Worm (Caenorhabditis elegans): Measurements from ENCODE around the gene fbxa-219.

Gene fbxa-219

ce11 chrIII:2279457-2279856 is 11.8 kb upstream of the fbxa-219 start, which contains the start of gene Y54F10BM.23:
TSS of gene Y54F10BM.23 (minus strand) at chrIII:2279557.
- no peak for TF ChIP-seq B0310.2 (tag; optimal IDR thresholded peaks at IDR 0.05)
- no peak for TF ChIP-seq scrt-1 (GFP tag; IDR thresholded peaks at IDR 0.05)
- no peak for TF ChIP-seq tra-4 (tag; optimal IDR thresholded peaks at IDR 0.05)
- no peak for TF ChIP-seq hmg-4 (GFP tag; optimal IDR thresholded peaks at IDR 0.05)
- TF ChIP-seq tbx-11 (GFP tag; IDR thresholded peaks at IDR 0.05) = no peak
- TF ChIP-seq pes-1 (GFP tag; IDR thresholded peaks at IDR 0.05) = no peak
- no peak for TF ChIP-seq tbx-37 (GFP tag; conservative IDR thresholded peaks at IDR 0.05)
- TF ChIP-seq sea-1 (GFP tag; conservative IDR thresholded peaks at IDR 0.05) = no peak

ce11 chrIII:2280569-2280968 is 10.6 kb upstream of the fbxa-219 start, which contains the start of gene Y54F10BM.22:
TSS of gene Y54F10BM.22 (plus strand) at chrIII:2280899.
- no peak for TF ChIP-seq pes-1 (GFP tag; IDR thresholded peaks at IDR 0.05)
- TF ChIP-seq ceh-13 (GFP tag; optimal IDR thresholded peaks at IDR 0.05) = no peak
- no peak for TF ChIP-seq tbx-11 (GFP tag; IDR thresholded peaks at IDR 0.05)
- no peak for TF ChIP-seq tbx-37 (GFP tag; conservative IDR thresholded peaks at IDR 0.05)

ce11 chrIII:2281975-2282957 is 8.9 kb upstream of the fbxa-219 start, which contains the start of gene Y54F10BM.3:
TSS of gene Y54F10BM.3 (plus strand) at chrIII:2282025.
- no peak for TF ChIP-seq sea-1 (GFP tag; conservative IDR thresholded peaks at IDR 0.05)
- TF ChIP-seq hmg-4 (GFP tag; optimal IDR thresholded peaks at IDR 0.05) = no peak
- no peak for TF ChIP-seq pes-1 (GFP tag; IDR thresholded peaks at IDR 0.05)
- TF ChIP-seq ama-1 (optimal IDR thresholded peaks at IDR 0.05) = no peak
- TF ChIP-seq ceh-13 (GFP tag; optimal IDR thresholded peaks at IDR 0.05) = no peak
- TF ChIP-seq scrt-1 (GFP tag; IDR thresholded peaks at IDR 0.05) = no peak
- TF ChIP-seq B0310.2 (tag; optimal IDR thresholded peaks at IDR 0.05) = no peak
- TF ChIP-seq hnd-1 (tag; optimal IDR thresholded peaks at IDR 0.05) = no peak

- no peak for TF ChIP-seq aly-1 (tag; optimal IDR thresholded peaks at IDR 0.05)
- TF ChIP-seq scrt-1 (GFP tag; IDR thresholded peaks at IDR 0.05) = no peak
- no peak for TF ChIP-seq tra-4 (tag; optimal IDR thresholded peaks at IDR 0.05)
- TF ChIP-seq tbx-11 (GFP tag; IDR thresholded peaks at IDR 0.05) = no peak
- no peak for TF ChIP-seq pes-1 (GFP tag; IDR thresholded peaks at IDR 0.05)
- no peak for TF ChIP-seq flt-1 (GFP tag; IDR thresholded peaks at IDR 0.05)
- TF ChIP-seq ama-1 (optimal IDR thresholded peaks at IDR 0.05) = no peak
- no peak for TF ChIP-seq hmbx-1 (tag; optimal IDR thresholded peaks at IDR 0.05)
- no peak for TF ChIP-seq ceh-36 (tag; optimal IDR thresholded peaks at IDR 0.05)
Measured at ce11 chrIII:2283341-2283847, 7.8 kb upstream of the fbxa-219 start.

- no peak for TF ChIP-seq ceh-13 (GFP tag; optimal IDR thresholded peaks at IDR 0.05)
- TF ChIP-seq ets-7 (tag; optimal IDR thresholded peaks at IDR 0.05) = no peak
- TF ChIP-seq hmbx-1 (tag; optimal IDR thresholded peaks at IDR 0.05) = no peak
- TF ChIP-seq F13C5.2 (tag; optimal IDR thresholded peaks at IDR 0.05) = no peak
- TF ChIP-seq ceh-36 (tag; optimal IDR thresholded peaks at IDR 0.05) = no peak
- no peak for TF ChIP-seq hmg-4 (GFP tag; optimal IDR thresholded peaks at IDR 0.05)
- no peak for TF ChIP-seq sea-1 (GFP tag; conservative IDR thresholded peaks at IDR 0.05)
- TF ChIP-seq scrt-1 (GFP tag; IDR thresholded peaks at IDR 0.05) = no peak
- TF ChIP-seq pes-1 (GFP tag; IDR thresholded peaks at IDR 0.05) = no peak
- no peak for TF ChIP-seq ama-1 (optimal IDR thresholded peaks at IDR 0.05)
- TF ChIP-seq hnd-1 (tag; optimal IDR thresholded peaks at IDR 0.05) = no peak
- TF ChIP-seq flt-1 (GFP tag; IDR thresholded peaks at IDR 0.05) = no peak
- no peak for TF ChIP-seq aly-1 (tag; optimal IDR thresholded peaks at IDR 0.05)
- TF ChIP-seq tra-4 (tag; optimal IDR thresholded peaks at IDR 0.05) = no peak
- TF ChIP-seq B0310.2 (tag; optimal IDR thresholded peaks at IDR 0.05) = no peak
- no peak for TF ChIP-seq tbx-11 (GFP tag; IDR thresholded peaks at IDR 0.05)
- no peak for TF ChIP-seq tbx-37 (GFP tag; conservative IDR thresholded peaks at IDR 0.05)
Measured at ce11 chrIII:2288261-2288660, 3.0 kb upstream of the fbxa-219 start.

- TF ChIP-seq ama-1 (optimal IDR thresholded peaks at IDR 0.05) (no peak), tbx-37 (GFP tag; conservative IDR thresholded peaks at IDR 0.05) (no peak), hnd-1 (tag; optimal IDR thresholded peaks at IDR 0.05) (no peak), F13C5.2 (tag; optimal IDR thresholded peaks at IDR 0.05) (no peak)
Measured at ce11 chrIII:2294736-2295135, 3.5 kb downstream of the fbxa-219 start.

ce11 chrIII:2304149-2304548 is 12.9 kb downstream of the fbxa-219 start:
- TF ChIP-seq hmg-4 (GFP tag; optimal IDR thresholded peaks at IDR 0.05) (no peak), sea-1 (GFP tag; conservative IDR thresholded peaks at IDR 0.05) (no peak), flt-1 (GFP tag; IDR thresholded peaks at IDR 0.05) (no peak), scrt-1 (GFP tag; IDR thresholded peaks at IDR 0.05) (no peak), ceh-36 (tag; optimal IDR thresholded peaks at IDR 0.05) (no peak), tbx-37 (GFP tag; conservative IDR thresholded peaks at IDR 0.05) (no peak), tra-4 (tag; optimal IDR thresholded peaks at IDR 0.05) (no peak), F13C5.2 (tag; optimal IDR thresholded peaks at IDR 0.05) (no peak), hnd-1 (tag; optimal IDR thresholded peaks at IDR 0.05) (no peak), ama-1 (optimal IDR thresholded peaks at IDR 0.05) (no peak), tbx-11 (GFP tag; IDR thresholded peaks at IDR 0.05) (no peak), ceh-13 (GFP tag; optimal IDR thresholded peaks at IDR 0.05) (no peak), aly-1 (tag; optimal IDR thresholded peaks at IDR 0.05) (no peak), ets-7 (tag; optimal IDR thresholded peaks at IDR 0.05) (no peak), B0310.2 (tag; optimal IDR thresholded peaks at IDR 0.05) (no peak), pes-1 (GFP tag; IDR thresholded peaks at IDR 0.05) (no peak), hmbx-1 (tag; optimal IDR thresholded peaks at IDR 0.05) (no peak)
